Worm (Caenorhabditis elegans): ENCODE results near the gene nlp-33.

The nlp-33 gene

DNA sequence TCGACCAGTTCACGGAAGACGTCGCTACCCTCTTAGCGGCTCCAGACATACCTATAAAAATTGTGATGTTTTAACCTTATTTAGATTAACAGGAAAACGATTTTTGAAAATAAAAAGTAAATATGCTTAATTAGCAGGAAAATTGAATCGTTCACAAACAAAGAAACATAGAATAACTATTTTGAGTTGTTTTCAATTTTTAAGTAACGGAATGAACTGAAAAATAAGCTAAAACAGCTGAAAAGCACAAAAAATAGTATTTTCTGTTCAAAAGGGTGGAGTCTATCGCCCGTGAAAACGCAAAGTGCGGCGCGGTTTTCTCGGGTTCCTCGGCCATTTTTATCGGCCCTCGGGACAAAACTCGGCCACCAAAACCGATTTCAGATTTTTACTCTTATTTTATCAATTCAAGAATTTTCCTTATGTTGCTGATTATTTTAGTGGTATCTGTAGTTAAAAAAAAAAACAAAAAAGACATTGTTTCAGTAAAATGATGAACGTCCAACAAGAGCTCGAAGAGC lies 23.3 kb upstream of the nlp-33 start, which contains the start of the genes atp-5 and lmtr-3 (continued):
- TF ChIP-seq zim-3 (tag; optimal IDR thresholded peaks at IDR 0.05) (peak; percentile 28), hrde-1 (tag; optimal IDR thresholded peaks at IDR 0.05; ENCODE audit: borderline replicate concordance) (no peak), aptf-3 (GFP tag; IDR thresholded peaks at IDR 0.05) (no peak), madf-6 (GFP tag; IDR thresholded peaks at IDR 0.05) (peak; percentile 58; the same call in 1 of the 2 replicates), snpc-3.4 (tag; optimal IDR thresholded peaks at IDR 0.05) (peak; percentile 36), zfh-2 (GFP tag; conservative IDR thresholded peaks at IDR 0.05) (no peak), ZK185.1 (tag; optimal IDR thresholded peaks at IDR 0.05; ENCODE audit: poor library complexity, severe bottlenecking) (peak; percentile 95), egl-18 (GFP tag; IDR thresholded peaks at IDR 0.05) (no peak), ekl-4 (GFP tag; IDR thresholded peaks at IDR 0.05) (no peak), nhr-90 (tag; optimal IDR thresholded peaks at IDR 0.05) (no peak), rec-8 (tag; optimal IDR thresholded peaks at IDR 0.05) (peak; percentile 64 to 74), xnd-1 (tag; optimal IDR thresholded peaks at IDR 0.05) (no peak), lin-35 (GFP tag; optimal IDR thresholded peaks at IDR 0.05) (peak in 1 of 3 experiments; percentile 24), attf-5 (GFP tag; optimal IDR thresholded peaks at IDR 0.05) (peak; percentile 91), B0261.1 (tag; optimal IDR thresholded peaks at IDR 0.05) (no peak), let-607 (tag; optimal IDR thresholded peaks at IDR 0.05) (no peak), athp-1 (tag; optimal IDR thresholded peaks at IDR 0.05) (peak; percentile 47), efl-1 (GFP tag; optimal IDR thresholded peaks at IDR 0.05) (peak; percentile 37), unc-62 (GFP tag; optimal IDR thresholded peaks at IDR 0.05) (no peak), C17E4.6 (GFP tag; IDR thresholded peaks at IDR 0.05) (no peak), F37B4.10 (GFP tag; IDR thresholded peaks at IDR 0.05) (no peak), mcd-1 (GFP tag; IDR thresholded peaks at IDR 0.05) (peak; percentile 64), ceh-40 (GFP tag; IDR thresholded peaks at IDR 0.05) (no peak), fkh-3 (tag; optimal IDR thresholded peaks at IDR 0.05) (no peak), nhr-80 (tag; optimal IDR thresholded peaks at IDR 0.05) (peak; percentile 81), cebp-1 (GFP tag; IDR thresholded peaks at IDR 0.05) (peak; percentile 64), cebp-1 (tag; optimal IDR thresholded peaks at IDR 0.05) (peak; percentile 63), F49E8.2 (tag; optimal IDR thresholded peaks at IDR 0.05; ENCODE audit: insufficient read depth) (peak; percentile 0), lin-26 (GFP tag; IDR thresholded peaks at IDR 0.05) (peak; percentile 33; the same call in 1 of the 2 replicates), him-1 (tag; optimal IDR thresholded peaks at IDR 0.05) (peak; percentile 4), aptf-2 (GFP tag; conservative IDR thresholded peaks at IDR 0.05) (peak; percentile 62), nhr-120 (GFP tag; IDR thresholded peaks at IDR 0.05) (no peak), F33H1.4 (GFP tag; IDR thresholded peaks at IDR 0.05) (peak; percentile 31; the same call in 1 of the 2 replicates), mel-28 (tag; optimal IDR thresholded peaks at IDR 0.05; ENCODE audit: borderline replicate concordance) (no peak), lir-1 (GFP tag; conservative IDR thresholded peaks at IDR 0.05) (peak; percentile 65; the same call in 1 of the 2 replicates), madf-10 (tag; optimal IDR thresholded peaks at IDR 0.05) (peak; percentile 68), hlh-26 (GFP tag; conservative IDR thresholded peaks at IDR 0.05) (no peak), snpc-4 (GFP tag; optimal IDR thresholded peaks at IDR 0.05) (peak; percentile 29), snpc-4 (tag; optimal IDR thresholded peaks at IDR 0.05) (peak; percentile 7 to 62 (median 49)), Y53F4B.3 (GFP tag; IDR thresholded peaks at IDR 0.05) (no peak), F10E7.11 (tag; optimal IDR thresholded peaks at IDR 0.05) (no peak), D2030.7 (GFP tag; IDR thresholded peaks at IDR 0.05) (peak; percentile 85), lin-54 (GFP tag; optimal IDR thresholded peaks at IDR 0.05) (peak; percentile 67), repo-1 (tag; optimal IDR thresholded peaks at IDR 0.05) (no peak), bed-2 (GFP tag; IDR thresholded peaks at IDR 0.05) (peak; percentile 94), Y95B8A.8 (GFP tag; IDR thresholded peaks at IDR 0.05) (no peak), dox-1 (GFP tag; IDR thresholded peaks at IDR 0.05) (peak; percentile 93), attf-3 (GFP tag; conservative IDR thresholded peaks at IDR 0.05) (peak; percentile 63; the same call in 1 of the 2 replicates)

All from whole organism, young adult.